Worm (Caenorhabditis elegans) whole organism, L1 larva: Measurements from ENCODE around the gene mtss-1.
A peak's percentile ranks its signal among the peaks of the same experiment; 100 is the strongest.

Experiments
- ama-1 ChIP-seq: fragments of 150-350 bp; optimal IDR thresholded peaks from 2 replicates; lab custom pipeline; 2014
- ceh-82 ChIP-seq, 3 experiments: fragments of 150-350 bp in 1 of 3; sonication (generic microtip) in 2 of 3; optimal IDR thresholded peaks; 2 replicates each; lab custom pipeline; 2014 to 2017; ENCODE audit warnings: missing biosample characterization in 3 of 3, missing genetic modification characterization in 3 of 3
- lin-35 ChIP-seq, 2 experiments: fragments of 150-350 bp; optimal IDR thresholded peaks; 2 replicates each; lab custom pipeline; 2014; ENCODE audit warnings: missing biosample characterization in 2 of 2, missing genetic modification characterization in 2 of 2, missing genetic modification reagents in 2 of 2
- lin-39 ChIP-seq: fragments of 150-350 bp; optimal IDR thresholded peaks from 2 replicates; lab custom pipeline; 2014; ENCODE audit warnings: missing biosample characterization, missing genetic modification reagents, missing genetic modification characterization
- lsy-2 ChIP-seq, 2 experiments: fragments of 150-350 bp; optimal IDR thresholded peaks; 2 replicates each; lab custom pipeline; 2014; ENCODE audit warnings: missing biosample characterization in 2 of 2, missing genetic modification characterization in 2 of 2
- nhr-237 ChIP-seq: fragments of 150-350 bp; optimal IDR thresholded peaks from 2 replicates; lab custom pipeline; 2014; ENCODE audit warnings: missing biosample characterization, missing genetic modification characterization
- nhr-76 ChIP-seq: sonication (generic microtip); optimal IDR thresholded peaks from 2 replicates; lab custom pipeline; 2017; ENCODE audit warnings: missing biosample characterization, missing genetic modification characterization
- pqm-1 ChIP-seq: sonication (generic microtip); optimal IDR thresholded peaks from 3 replicates; lab custom pipeline; 2017; ENCODE audit warnings: missing biosample characterization, missing genetic modification characterization
- snpc-4 ChIP-seq: fragments of 150-350 bp; optimal IDR thresholded peaks from 2 replicates; lab custom pipeline; 2014; ENCODE audit warnings: missing biosample characterization, missing genetic modification characterization
- sox-4 ChIP-seq: sonication (generic microtip); optimal IDR thresholded peaks from 2 replicates; lab custom pipeline; 2016; ENCODE audit warnings: missing genetic modification characterization, missing compliant biosample characterization

ce11 chrIII:8801352-8801863 lies 33.3 kb downstream of the mtss-1 start:
- TF ChIP-seq lin-35 (GFP tag; optimal IDR thresholded peaks at IDR 0.05; lab: Kevin White, UChicago): no peak
- no peak for TF ChIP-seq snpc-4
- peak in 1 of 3 experiments; percentile 5 for TF ChIP-seq ceh-82 (tag; optimal IDR thresholded peaks at IDR 0.05; lab: Kevin White, UChicago)
- TF ChIP-seq lin-39 (tag; lab: Kevin White, UChicago): no peak
- TF ChIP-seq pqm-1 (tag; lab: Kevin White, UChicago): no peak
- TF ChIP-seq ama-1 (lab: Kevin White, UChicago): no peak
- TF ChIP-seq nhr-76: no peak
- no peak for TF ChIP-seq lsy-2 (tag; optimal IDR thresholded peaks at IDR 0.05; lab: Kevin White, UChicago)
- TF ChIP-seq nhr-237 (tag; lab: Kevin White, UChicago): no peak
- TF ChIP-seq sox-4: no peak
